Worm (Caenorhabditis elegans) whole organism, L3 larva: ENCODE results near the gene H05C05.2.

Experiments used
- ceh-28 ChIP-seq: fragments of 150-350 bp; optimal IDR thresholded peaks from 2 replicates; lab custom pipeline; 2014; ENCODE audit warnings: missing biosample characterization, missing genetic modification reagents, missing genetic modification characterization
- mdl-1 ChIP-seq: fragments of 150-350 bp; optimal IDR thresholded peaks from 2 replicates; lab custom pipeline; 2014; ENCODE audit warnings: missing biosample characterization, missing genetic modification characterization

DNA sequence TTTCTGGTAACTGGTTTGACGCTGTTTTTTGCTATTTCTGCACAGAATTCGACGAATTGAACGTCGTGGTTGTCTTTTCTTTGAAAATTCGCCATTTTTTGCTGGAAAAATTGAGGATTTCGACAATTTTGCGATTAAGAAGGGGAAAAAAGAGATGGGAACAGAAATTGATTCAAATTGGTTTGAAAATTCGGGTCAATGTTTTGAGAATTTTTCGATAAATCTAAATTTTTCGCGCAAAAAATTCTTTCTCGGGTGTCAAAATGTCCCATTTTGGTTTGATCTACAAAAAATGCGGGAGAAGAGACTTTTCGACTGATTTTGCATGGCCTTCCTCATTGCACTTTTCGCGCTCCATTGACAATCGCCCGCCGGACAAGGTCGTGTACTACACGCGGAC lies at the start of gene H05C05.2:
- TF ChIP-seq ceh-28 (no peak), mdl-1 (tag; lab: Kevin White, UChicago) (no peak)
